Fruit fly (Drosophila melanogaster): ENCODE results near the gene CG32087.

DNA sequence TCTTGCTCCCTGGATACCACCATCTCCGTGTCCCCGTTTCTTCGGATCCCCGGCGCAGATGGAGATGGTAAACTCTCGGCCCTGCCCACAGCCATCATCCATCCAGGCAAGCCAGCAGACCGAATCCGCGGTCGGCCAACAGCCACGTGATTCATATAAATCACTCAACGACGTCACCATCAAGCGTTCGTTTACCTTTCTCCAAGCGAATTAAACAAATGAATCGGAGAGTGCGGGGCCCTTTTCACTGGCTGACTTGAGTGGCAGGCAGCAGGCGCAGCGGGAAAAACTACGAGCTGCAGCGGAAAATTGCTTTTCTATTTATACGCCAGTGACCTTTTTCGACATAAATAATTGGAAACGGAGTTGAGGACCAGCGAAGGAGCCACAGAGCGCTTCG, 28.4 kb upstream of the CG32087 start:
- TF ChIP-seq CG8478 (optimal IDR thresholded peaks at IDR 0.05): no peak
- TF ChIP-seq CTCF (optimal IDR thresholded peaks at IDR 0.05): no peak
